Worm (Caenorhabditis elegans) whole organism, midembryonic: Measurements from ENCODE around the gene C27A7.9.

Experiments used
- flt-1 ChIP-seq: fragments of 200-800 bp; sonication (Bioruptor generic); IDR thresholded peaks from 2 replicates; pipeline ENCODE4 v1.3.6; 2022; ENCODE audit warnings: missing genetic modification characterization, missing compliant biosample characterization
- klf-2 ChIP-seq: fragments of 200-800 bp; sonication (Bioruptor generic); conservative IDR thresholded peaks from 2 replicates; pipeline ENCODE4 v1.3.6; 2022; ENCODE audit warnings: missing genetic modification reagents, missing genetic modification characterization, missing compliant biosample characterization
- med-1 ChIP-seq: sonication (generic microtip); optimal IDR thresholded peaks from 2 replicates; lab custom pipeline; 2017; ENCODE audit warnings: missing genetic modification characterization, mild to moderate bottlenecking, missing compliant biosample characterization, antibody characterized with exemption, missing genetic modification reagents; ENCODE audit not compliant: insufficient read depth

DNA sequence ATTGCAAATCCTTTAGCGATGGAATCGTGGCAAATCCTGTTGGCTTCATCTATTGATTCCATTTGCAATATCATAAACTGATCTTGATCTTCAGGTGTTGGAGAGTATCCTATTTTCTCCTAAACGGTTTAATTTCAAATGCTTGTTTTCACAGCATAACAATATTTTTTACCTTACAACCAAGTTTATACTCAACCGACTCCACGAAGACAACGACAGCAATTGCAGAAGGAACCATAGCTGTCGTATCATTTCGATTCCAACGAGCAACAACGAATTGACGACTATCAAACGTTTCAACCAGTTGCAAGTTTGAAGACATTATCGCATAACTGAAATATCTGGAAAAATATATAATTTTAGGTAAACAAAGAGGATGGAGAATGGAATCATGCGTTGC lies 29.4 kb upstream of the C27A7.9 start, which contains the start of gene usip-1:
- TF ChIP-seq klf-2 (no peak), med-1 (GFP tag; lab: Kevin White, UChicago) (no peak), flt-1 (GFP tag; lab: Robert Waterston, UW) (no peak)
